Worm (Caenorhabditis elegans): ENCODE data around the gene T12D8.10.
A peak's percentile ranks its signal among the peaks of the same experiment; 100 is the strongest.

T12D8.10 gene

ce11 chrIII:13607833-13608232, 34.3 kb downstream of the T12D8.10 start, which contains the start of gene shpk-1 (continued):
- TF ChIP-seq snpc-1.2 (GFP tag; IDR thresholded peaks at IDR 0.05) (no peak), ceh-20 (GFP tag; IDR thresholded peaks at IDR 0.05) (no peak), zip-11 (GFP tag; IDR thresholded peaks at IDR 0.05) (no peak), vab-7 (GFP tag; IDR thresholded peaks at IDR 0.05) (no peak), set-16 (GFP tag; IDR thresholded peaks at IDR 0.05) (no peak), ceh-82 (tag; optimal IDR thresholded peaks at IDR 0.05) (no peak), jun-1 (tag; optimal IDR thresholded peaks at IDR 0.05) (no peak), ces-1 (GFP tag; optimal IDR thresholded peaks at IDR 0.05) (no peak), aha-1 (tag) (no peak), Y48G9A.11 (GFP tag; IDR thresholded peaks at IDR 0.05) (no peak), unc-39 (tag; optimal IDR thresholded peaks at IDR 0.05) (no peak), lin-38 (GFP tag; IDR thresholded peaks at IDR 0.05) (peak; percentile 13; the same call in 1 of the 2 replicates), attf-4 (tag; optimal IDR thresholded peaks at IDR 0.05) (no peak), zfp-2 (tag; optimal IDR thresholded peaks at IDR 0.05) (no peak), spr-3 (GFP tag; optimal IDR thresholded peaks at IDR 0.05) (no peak), nhr-48 (tag; optimal IDR thresholded peaks at IDR 0.05) (peak; percentile 43), mes-2 (tag; optimal IDR thresholded peaks at IDR 0.05; ENCODE audit: poor library complexity, severe bottlenecking) (peak; percentile 43), ceh-62 (tag; optimal IDR thresholded peaks at IDR 0.05) (no peak), F37D6.2 (tag; optimal IDR thresholded peaks at IDR 0.05) (no peak), nhr-25 (tag; optimal IDR thresholded peaks at IDR 0.05; ENCODE audit: borderline replicate concordance, insufficient read depth) (no peak), zfp-3 (GFP tag; conservative IDR thresholded peaks at IDR 0.05) (no peak), saeg-2 (GFP tag; IDR thresholded peaks at IDR 0.05) (no peak), ZK337.2 (GFP tag; IDR thresholded peaks at IDR 0.05) (no peak), dmd-6 (GFP tag; IDR thresholded peaks at IDR 0.05) (peak; percentile 84), hif-1 (tag; optimal IDR thresholded peaks at IDR 0.05) (no peak), mdt-29 (GFP tag; IDR thresholded peaks at IDR 0.05) (no peak), T26A8.4 (GFP tag; IDR thresholded peaks at IDR 0.05) (0 out of 2 replicates have a peak, but pooled peaks have one; percentile 41), Y5F2A.4 (GFP tag; optimal IDR thresholded peaks at IDR 0.05) (no peak), madf-9 (GFP tag; conservative IDR thresholded peaks at IDR 0.05) (no peak), php-3 (GFP tag; IDR thresholded peaks at IDR 0.05) (peak; percentile 40; the same call in 1 of the 2 replicates), daf-19 (GFP tag; conservative IDR thresholded peaks at IDR 0.05) (no peak), lin-39 (tag; optimal IDR thresholded peaks at IDR 0.05) (no peak), dmd-8 (GFP tag; IDR thresholded peaks at IDR 0.05) (no peak), pqm-1 (tag; optimal IDR thresholded peaks at IDR 0.05) (peak; percentile 94), nhr-6 (tag; optimal IDR thresholded peaks at IDR 0.05) (no peak), daf-8 (GFP tag; IDR thresholded peaks at IDR 0.05) (no peak), duxl-1 (tag; optimal IDR thresholded peaks at IDR 0.05; ENCODE audit: poor library complexity) (no peak), pha-4 (GFP tag; IDR thresholded peaks at IDR 0.05) (peak; percentile 54; the same call in 1 of the 2 replicates), pha-4 (tag; optimal IDR thresholded peaks at IDR 0.05) (no peak), ctbp-1 (GFP tag; IDR thresholded peaks at IDR 0.05) (no peak), dpl-1 (GFP tag; optimal IDR thresholded peaks at IDR 0.05) (no peak), nhr-76 (tag; optimal IDR thresholded peaks at IDR 0.05) (no peak), daf-12 (tag; optimal IDR thresholded peaks at IDR 0.05) (no peak), mep-1 (tag; optimal IDR thresholded peaks at IDR 0.05) (no peak), lir-3 (tag; optimal IDR thresholded peaks at IDR 0.05) (no peak), nhr-42 (GFP tag; IDR thresholded peaks at IDR 0.05) (no peak), zag-1 (tag; optimal IDR thresholded peaks at IDR 0.05) (no peak), zip-2 (tag; optimal IDR thresholded peaks at IDR 0.05) (no peak), nhr-237 (tag; optimal IDR thresholded peaks at IDR 0.05) (no peak), ceh-32 (tag; optimal IDR thresholded peaks at IDR 0.05; ENCODE audit: poor library complexity) (no peak), hmg-1.1 (GFP tag; IDR thresholded peaks at IDR 0.05) (no peak), aly-2 (tag; optimal IDR thresholded peaks at IDR 0.05) (no peak), dmd-9 (GFP tag; IDR thresholded peaks at IDR 0.05) (no peak)

Measured in whole organism, L4 larva.